Worm (Caenorhabditis elegans): Measurements from ENCODE around the gene myo-6.

DNA sequence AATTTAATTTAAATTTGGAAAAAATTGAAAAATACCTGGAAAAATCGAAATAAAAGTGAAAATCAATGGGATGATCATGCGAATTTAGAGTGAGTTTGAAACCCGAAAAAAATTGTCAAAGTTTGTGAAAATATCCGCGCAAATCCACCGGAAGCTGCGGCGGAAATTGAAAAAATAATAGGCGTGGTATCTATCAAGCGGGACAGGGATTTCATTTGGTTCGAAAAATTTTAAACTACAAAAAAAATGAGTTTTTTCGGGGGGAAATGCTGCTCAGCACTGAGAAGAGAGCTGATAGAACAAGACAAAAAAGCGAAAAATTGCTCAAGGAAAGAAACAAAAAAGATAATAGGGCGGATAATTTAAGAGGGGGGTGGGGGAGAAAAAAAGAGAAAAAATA is 38.6 kb upstream of the myo-6 start, which contains the start of gene T03F6.9:
- TF ChIP-seq fos-1 (tag; optimal IDR thresholded peaks at IDR 0.05) (no peak), ama-1 (optimal IDR thresholded peaks at IDR 0.05) (no peak), Y55F3AM.14 (GFP tag; optimal IDR thresholded peaks at IDR 0.05) (no peak), lin-13 (GFP tag; optimal IDR thresholded peaks at IDR 0.05) (no peak), egl-27 (tag; optimal IDR thresholded peaks at IDR 0.05) (no peak), nhr-11 (tag; optimal IDR thresholded peaks at IDR 0.05) (no peak), nhr-23 (tag; optimal IDR thresholded peaks at IDR 0.05) (no peak), snpc-4 (tag; optimal IDR thresholded peaks at IDR 0.05) (no peak), C34F6.9 (tag; optimal IDR thresholded peaks at IDR 0.05) (no peak), elt-1 (tag; optimal IDR thresholded peaks at IDR 0.05) (no peak)
